Worm (Caenorhabditis elegans) whole organism, young adult: ENCODE data around the gene nhr-267.
"Not testable (repeated sequence)": the region's sequence is repeated elsewhere in the genome, so short reads cannot be mapped to it uniquely, and the experiment has no call there.

Source experiments
- F23B12.7 ChIP-seq: sonication (generic microtip); optimal IDR thresholded peaks from 2 replicates; lab custom pipeline; 2017; ENCODE audit warnings: missing genetic modification characterization, mild to moderate bottlenecking, missing compliant biosample characterization, antibody characterized with exemption, moderate library complexity; ENCODE audit not compliant: insufficient read depth
- T26A5.8 ChIP-seq: sonication (generic microtip); optimal IDR thresholded peaks from 2 replicates; lab custom pipeline; 2016; ENCODE audit warnings: missing genetic modification characterization, missing compliant biosample characterization
- Y67H2A.10 ChIP-seq: fragments of 200-800 bp; sonication (Bioruptor generic); conservative IDR thresholded peaks from 2 replicates; pipeline ENCODE4 v1.3.6; 2022; ENCODE audit warnings: missing genetic modification reagents, missing genetic modification characterization, missing compliant biosample characterization
- attf-6 ChIP-seq: fragments of 200-800 bp; sonication (Bioruptor generic); IDR thresholded peaks from 2 replicates; pipeline ENCODE4 v1.3.6; 2022; ENCODE audit warnings: missing genetic modification reagents, missing genetic modification characterization, missing compliant biosample characterization
- bed-2 ChIP-seq: fragments of 200-800 bp; sonication (Bioruptor generic); IDR thresholded peaks from 2 replicates; pipeline ENCODE4 v1.3.6; 2022; ENCODE audit warnings: missing genetic modification reagents, missing genetic modification characterization, missing compliant biosample characterization
- ccch-3 ChIP-seq: fragments of 200-800 bp; sonication (Bioruptor generic); optimal IDR thresholded peaks from 2 replicates; lab custom pipeline; 2018; ENCODE audit warnings: mild to moderate bottlenecking, missing genetic modification characterization, missing compliant biosample characterization
- cebp-2 ChIP-seq: fragments of 200-800 bp; sonication (Bioruptor generic); IDR thresholded peaks from 2 replicates; pipeline ENCODE4 v1.3.6; 2022; ENCODE audit warnings: missing genetic modification characterization, missing compliant biosample characterization
- ceh-40 ChIP-seq: fragments of 200-800 bp; sonication (Bioruptor generic); IDR thresholded peaks from 2 replicates; pipeline ENCODE4 v1.3.6; 2022; ENCODE audit warnings: missing genetic modification characterization, missing compliant biosample characterization
- dox-1 ChIP-seq: fragments of 200-800 bp; sonication (Bioruptor generic); IDR thresholded peaks from 2 replicates; pipeline ENCODE4 v1.3.6; 2022; ENCODE audit warnings: missing genetic modification reagents, missing genetic modification characterization, missing compliant biosample characterization
- egl-18 ChIP-seq: fragments of 200-800 bp; sonication (Bioruptor generic); IDR thresholded peaks from 2 replicates; pipeline ENCODE4 v1.3.6; 2022; ENCODE audit warnings: missing genetic modification reagents, missing genetic modification characterization, missing compliant biosample characterization
- ekl-4 ChIP-seq: fragments of 200-800 bp; sonication (Bioruptor generic); IDR thresholded peaks from 2 replicates; pipeline ENCODE4 v1.3.6; 2022; ENCODE audit warnings: missing genetic modification reagents, missing genetic modification characterization, missing compliant biosample characterization
- fkh-3 ChIP-seq: sonication (generic microtip); optimal IDR thresholded peaks from 2 replicates; lab custom pipeline; 2016; ENCODE audit warnings: mild to moderate bottlenecking, missing genetic modification characterization, missing compliant biosample characterization
- him-1 ChIP-seq: sonication (generic microtip); optimal IDR thresholded peaks from 2 replicates; lab custom pipeline; 2016; ENCODE audit warnings: missing genotype, missing genetic modification reagents, missing genetic modification characterization, missing compliant biosample characterization
- hlh-12 ChIP-seq: sonication (generic microtip); optimal IDR thresholded peaks from 2 replicates; lab custom pipeline; 2016; ENCODE audit warnings: missing genetic modification characterization, missing compliant biosample characterization
- hmg-1.2 ChIP-seq: fragments of 200-800 bp; sonication (Bioruptor generic); IDR thresholded peaks from 2 replicates; pipeline ENCODE4 v1.3.6; 2022; ENCODE audit warnings: missing genetic modification reagents, missing genetic modification characterization, missing compliant biosample characterization
- hmg-20 ChIP-seq: fragments of 200-800 bp; sonication (Bioruptor generic); IDR thresholded peaks from 2 replicates; pipeline ENCODE4 v1.3.6; 2022; ENCODE audit warnings: missing genetic modification reagents, missing genetic modification characterization, missing compliant biosample characterization
- hsf-1 ChIP-seq: fragments of 200-800 bp; sonication (Bioruptor generic); IDR thresholded peaks from 2 replicates; pipeline ENCODE4 v1.3.6; 2022; ENCODE audit warnings: missing genetic modification reagents, missing genetic modification characterization, missing compliant biosample characterization
- let-607 ChIP-seq, 2 experiments: fragments of 200-800 bp in 1 of 2; sonication (Bioruptor generic) in 1 of 2; sonication (generic microtip) in 1 of 2; optimal IDR thresholded peaks; 2 replicates each; lab custom pipeline; 2016 to 2018; ENCODE audit warnings: mild to moderate bottlenecking in 2 of 2, missing compliant biosample characterization in 2 of 2, missing genetic modification characterization in 2 of 2, moderate library complexity in 2 of 2, missing genotype in 1 of 2
- lin-54 ChIP-seq: fragments of 200-800 bp; sonication (Bioruptor generic); optimal IDR thresholded peaks from 2 replicates; lab custom pipeline; 2018; ENCODE audit warnings: mild to moderate bottlenecking, missing genetic modification characterization, missing compliant biosample characterization
- lir-1 ChIP-seq: fragments of 200-800 bp; sonication (Bioruptor generic); conservative IDR thresholded peaks from 2 replicates; pipeline ENCODE4 v1.3.6; 2022; ENCODE audit warnings: missing genetic modification reagents, missing genetic modification characterization, missing compliant biosample characterization
- madf-6 ChIP-seq: fragments of 200-800 bp; sonication (Bioruptor generic); IDR thresholded peaks from 2 replicates; pipeline ENCODE4 v1.3.6; 2022; ENCODE audit warnings: missing genetic modification reagents, missing genetic modification characterization, missing compliant biosample characterization
- nhr-179 ChIP-seq: sonication (generic microtip); optimal IDR thresholded peaks from 2 replicates; lab custom pipeline; 2016; ENCODE audit warnings: mild to moderate bottlenecking, missing genetic modification characterization, missing compliant biosample characterization
- nhr-80 ChIP-seq: sonication (generic microtip); optimal IDR thresholded peaks from 2 replicates; lab custom pipeline; 2016; ENCODE audit warnings: missing genetic modification characterization, missing compliant biosample characterization
- rcor-1 ChIP-seq: fragments of 200-800 bp; sonication (Bioruptor generic); IDR thresholded peaks from 2 replicates; pipeline ENCODE4 v1.3.6; 2022; ENCODE audit warnings: missing genetic modification reagents, missing genetic modification characterization, missing compliant biosample characterization
- tbp1 ChIP-seq: fragments of 200-800 bp; sonication (Bioruptor generic); optimal IDR thresholded peaks from 2 replicates; lab custom pipeline; 2018; ENCODE audit warnings: mild to moderate bottlenecking, missing genetic modification characterization, missing compliant biosample characterization
- tlf-1 ChIP-seq: fragments of 200-800 bp; sonication (Bioruptor generic); optimal IDR thresholded peaks from 2 replicates; lab custom pipeline; 2018; ENCODE audit warnings: mild to moderate bottlenecking, missing genetic modification characterization, missing compliant biosample characterization
- unc-130 ChIP-seq: sonication (generic microtip); optimal IDR thresholded peaks from 2 replicates; lab custom pipeline; 2016; ENCODE audit warnings: missing genetic modification reagents, missing genetic modification characterization, missing compliant biosample characterization
- unc-62 ChIP-seq: fragments of 150-350 bp; optimal IDR thresholded peaks from 2 replicates; lab custom pipeline; 2014; ENCODE audit warnings: missing biosample characterization, missing genetic modification reagents, missing genetic modification characterization
- ztf-18 ChIP-seq: sonication (generic microtip); optimal IDR thresholded peaks from 2 replicates; lab custom pipeline; 2016; ENCODE audit warnings: missing genotype, mild to moderate bottlenecking, missing genetic modification characterization, missing compliant biosample characterization
- ztf-28 ChIP-seq: fragments of 200-800 bp; sonication (Bioruptor generic); IDR thresholded peaks from 2 replicates; pipeline ENCODE4 v1.3.6; 2022; ENCODE audit warnings: missing genetic modification reagents, missing genetic modification characterization, missing compliant biosample characterization
- ztf-6 ChIP-seq: fragments of 200-800 bp; sonication (Bioruptor generic); IDR thresholded peaks from 2 replicates; pipeline ENCODE4 v1.3.6; 2022; ENCODE audit warnings: missing genetic modification reagents, missing genetic modification characterization, missing compliant biosample characterization

Gene nhr-267

ce11 chrIV:9256865-9257264 lies 29.3 kb downstream of the nhr-267 start:
- TF ChIP-seq tlf-1 (GFP tag; lab: Kevin White, UChicago) (no peak), hmg-1.2 (GFP tag; lab: Robert Waterston, UW) (no peak), lin-54 (GFP tag; lab: Kevin White, UChicago) (no peak), cebp-2 (GFP tag; lab: Robert Waterston, UW) (no peak), madf-6 (GFP tag; lab: Robert Waterston, UW) (no peak), F23B12.7 (tag; lab: Kevin White, UChicago) (no peak), ztf-28 (GFP tag; lab: Robert Waterston, UW) (no peak), lir-1 (GFP tag; lab: Robert Waterston, UW) (no peak), nhr-179 (tag; lab: Kevin White, UChicago) (no peak), him-1 (no peak), Y67H2A.10 (GFP tag; lab: Robert Waterston, UW) (no peak), ceh-40 (no peak), dox-1 (GFP tag; lab: Robert Waterston, UW) (no peak), hsf-1 (GFP tag; lab: Robert Waterston, UW) (no peak), ztf-6 (GFP tag; lab: Robert Waterston, UW) (no peak), ztf-18 (no peak), nhr-80 (tag; lab: Kevin White, UChicago) (no peak), let-607 (tag; optimal IDR thresholded peaks at IDR 0.05; lab: Kevin White, UChicago) (no peak)

DNA sequence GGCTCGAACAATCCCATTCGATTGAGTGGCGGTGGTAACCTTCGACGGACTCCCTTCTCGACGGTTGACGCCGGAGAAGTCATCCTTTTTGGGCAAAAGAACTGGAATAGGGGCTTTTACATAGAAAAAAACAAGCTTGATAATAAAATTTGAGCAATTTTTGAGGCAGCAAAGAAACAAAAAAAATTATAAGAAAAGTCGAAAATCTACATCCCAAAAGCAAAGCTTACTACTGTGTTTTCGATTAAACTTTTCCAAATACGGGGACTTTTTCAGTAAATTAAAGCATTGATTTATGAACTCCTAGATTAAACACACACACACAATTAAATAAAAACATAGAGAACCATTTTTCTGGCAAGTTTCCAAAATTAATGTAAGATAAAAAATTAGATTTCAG lies 30.2 kb downstream of the nhr-267 start, which contains the start of gene Y11D7A.9:
Gene Y11D7A.9, minus strand, starts transcription at position 101 of the 400 bp plus-strand sequence.
- no peak for TF ChIP-seq bed-2 (GFP tag; lab: Robert Waterston, UW)
- TF ChIP-seq hlh-12 (tag; lab: Kevin White, UChicago): no peak
- no peak for TF ChIP-seq fkh-3 (tag; lab: Kevin White, UChicago)

DNA sequence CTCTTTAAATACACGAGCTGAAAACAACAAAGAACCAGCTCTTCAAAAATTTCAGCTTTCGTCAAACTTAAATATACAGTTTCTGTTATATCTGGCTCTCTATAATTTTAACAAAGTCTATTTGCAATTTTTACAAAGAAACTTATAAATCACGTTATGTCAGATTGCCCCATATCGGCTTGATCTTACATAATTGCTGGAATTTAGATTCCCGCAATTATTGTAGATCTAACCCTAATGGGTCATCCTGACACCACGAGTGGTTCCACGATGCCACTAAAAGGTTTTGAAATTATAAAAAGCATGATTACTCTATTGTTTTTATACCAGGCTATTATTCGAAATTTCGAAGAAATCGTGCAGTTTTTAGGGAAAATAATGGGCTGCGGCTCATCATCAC lies 35.1 kb downstream of the nhr-267 start, which contains the start of gene Y11D7A.8:
Gene Y11D7A.8, plus strand, starts transcription at position 301 of the 400 bp plus-strand sequence.
- TF ChIP-seq bed-2 (GFP tag; lab: Robert Waterston, UW) (no peak), unc-62 (no peak), ceh-40 (no peak), egl-18 (GFP tag; lab: Robert Waterston, UW) (no peak), ztf-28 (GFP tag; lab: Robert Waterston, UW) (no peak), ztf-18 (no peak), ccch-3 (no peak)

ce11 chrIV:9249219-9249618 lies 37.0 kb downstream of the nhr-267 start, which contains the start of gene Y11D7A.7:
TSS of gene Y11D7A.7 (plus strand) at chrIV:9249519.
- TF ChIP-seq attf-6, hmg-20, rcor-1 (GFP tag; lab: Robert Waterston, UW): not testable (repeated sequence)

DNA sequence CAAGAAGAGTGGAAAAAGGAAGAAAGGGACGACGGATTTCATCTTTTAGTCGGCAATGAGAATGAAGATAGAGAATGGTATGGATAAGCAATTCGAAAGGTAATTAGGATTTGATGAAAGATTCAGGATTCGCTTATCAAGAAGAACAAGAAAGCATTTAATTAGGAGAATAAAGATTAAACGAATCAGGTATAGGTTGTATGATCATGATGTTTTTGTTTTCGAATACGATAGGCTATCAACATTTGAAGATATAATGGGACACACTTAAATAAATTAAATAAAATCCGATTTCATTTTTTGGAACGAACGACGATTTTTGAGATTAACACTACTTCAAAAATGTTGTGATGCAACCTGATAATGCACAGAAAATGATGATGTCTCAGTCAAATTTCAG lies 40.8 kb downstream of the nhr-267 start, which contains the start of gene Y11D7A.5:
Gene Y11D7A.5, minus strand, starts transcription at position 101 of the 400 bp plus-strand sequence.
- no peak for TF ChIP-seq T26A5.8
- no peak for TF ChIP-seq unc-130 (GFP tag; lab: Kevin White, UChicago)
- no peak for TF ChIP-seq let-607 (tag; optimal IDR thresholded peaks at IDR 0.05; lab: Kevin White, UChicago)
- no peak for TF ChIP-seq ekl-4 (GFP tag; lab: Robert Waterston, UW)
- TF ChIP-seq cebp-2 (GFP tag; lab: Robert Waterston, UW): no peak
- no peak for TF ChIP-seq tbp1
- TF ChIP-seq bed-2 (GFP tag; lab: Robert Waterston, UW): no peak
